Fruit fly (Drosophila melanogaster): Measurements from ENCODE around the gene CG3618.

- TF ChIP-seq sima (GFP tag; optimal IDR thresholded peaks at IDR 0.05) (no peak), Blimp-1 (GFP tag; optimal IDR thresholded peaks at IDR 0.05) (no peak), gce (GFP tag; IDR thresholded peaks at IDR 0.05) (no peak), fd102C (GFP tag; optimal IDR thresholded peaks at IDR 0.05) (no peak), CG7556 (GFP tag; optimal IDR thresholded peaks at IDR 0.05) (no peak), CG31441 (GFP tag; IDR thresholded peaks at IDR 0.05) (no peak), Ets65A (GFP tag) (no peak)
Observed at dm6 chr3L:20772647-20773015, 43.2 kb downstream of the CG3618 start.

All from whole organism, embryonic.